Worm (Caenorhabditis elegans): Measurements from ENCODE around the gene F28E10.4.

- no peak for TF ChIP-seq nhr-76 (tag; optimal IDR thresholded peaks at IDR 0.05)
- no peak for TF ChIP-seq unc-62 (GFP tag; optimal IDR thresholded peaks at IDR 0.05)
- no peak for TF ChIP-seq isw-1 (GFP tag; IDR thresholded peaks at IDR 0.05)
- TF ChIP-seq ztf-11 (tag; optimal IDR thresholded peaks at IDR 0.05), result no peak
- TF ChIP-seq nhr-77 (tag; optimal IDR thresholded peaks at IDR 0.05), result no peak
Measured at ce11 chrIV:4579472-4579871, 12.2 kb upstream of the F28E10.4 start.

Data from whole organism, L1 larva.